Worm (Caenorhabditis elegans) whole organism, L4/young adult: ENCODE results near the gene kin-26.

Experiments used
- dao-5 ChIP-seq: sonication (generic microtip); optimal IDR thresholded peaks from 2 replicates; lab custom pipeline; 2016; ENCODE audit warnings: missing genotype, missing genetic modification characterization, moderate library complexity, missing compliant biosample characterization
- him-1 ChIP-seq: sonication (generic microtip); optimal IDR thresholded peaks from 2 replicates; lab custom pipeline; 2016; ENCODE audit warnings: missing genotype, missing genetic modification reagents, missing genetic modification characterization, missing compliant biosample characterization

DNA sequence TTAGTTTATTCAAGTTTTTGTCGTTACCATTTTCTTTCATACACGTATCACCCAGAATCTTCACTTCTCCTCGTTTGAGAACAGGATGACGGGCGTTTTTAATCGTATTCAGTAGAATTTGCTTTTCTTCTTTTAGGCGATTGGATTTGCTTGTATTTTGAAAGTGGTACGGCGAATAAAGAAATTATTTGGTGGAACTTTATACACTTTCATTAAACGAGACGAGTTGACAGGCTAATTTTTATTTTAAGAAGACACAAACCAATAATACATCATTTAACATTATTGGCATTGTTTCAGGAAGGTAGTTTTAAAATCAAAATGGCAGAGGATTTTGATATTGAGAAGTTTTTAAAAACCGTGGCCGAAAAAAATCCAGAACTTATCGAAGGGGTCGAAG lies 37.3 kb upstream of the kin-26 start, which contains the start of gene C49H3.4:
- TF ChIP-seq him-1 (tag; lab: Kevin White, UChicago), result no peak
- no peak for TF ChIP-seq dao-5
